Worm (Caenorhabditis elegans): ENCODE data around the gene C49F5.6.

- TF ChIP-seq pes-1 (GFP tag; IDR thresholded peaks at IDR 0.05) = no peak
- no peak for TF ChIP-seq ceh-36 (tag; optimal IDR thresholded peaks at IDR 0.05)
- TF ChIP-seq ama-1 (optimal IDR thresholded peaks at IDR 0.05) = no peak
- no peak for TF ChIP-seq hnd-1 (tag; optimal IDR thresholded peaks at IDR 0.05)
- TF ChIP-seq tbx-37 (GFP tag; conservative IDR thresholded peaks at IDR 0.05) = no peak
- TF ChIP-seq tbx-11 (GFP tag; IDR thresholded peaks at IDR 0.05) = no peak
- TF ChIP-seq scrt-1 (GFP tag; IDR thresholded peaks at IDR 0.05) = no peak
- TF ChIP-seq aly-1 (tag; optimal IDR thresholded peaks at IDR 0.05) = no peak
Observed at ce11 chrX:11992778-11993177, 4.7 kb downstream of the C49F5.6 start.

Measured in whole organism, early embryonic.